Fruit fly (Drosophila melanogaster) whole organism, prepupa: ENCODE measurements around the gene Ravus.

Source experiments
- CG10631 ChIP-seq: fragments of 200-800 bp; sonication (Bioruptor generic); optimal IDR thresholded peaks from 2 replicates; lab custom pipeline; 2016; ENCODE audit warnings: missing biosample characterization, missing genetic modification characterization
- CG15336 ChIP-seq: fragments of 200-800 bp; sonication (Bioruptor generic); IDR thresholded peaks from 2 replicates; pipeline ENCODE4 v1.3.6; 2022; ENCODE audit warnings: missing biosample characterization, missing genetic modification characterization
- CG1621 ChIP-seq: fragments of 200-800 bp; sonication (Bioruptor generic); optimal IDR thresholded peaks from 3 replicates; lab custom pipeline; 2018; ENCODE audit warnings: missing biosample characterization, mild to moderate bottlenecking, missing genetic modification characterization
- CG32006 ChIP-seq: fragments of 200-800 bp; sonication (Bioruptor generic); optimal IDR thresholded peaks from 3 replicates; lab custom pipeline; 2017; ENCODE audit warnings: missing biosample characterization, mild to moderate bottlenecking, missing genetic modification characterization
- CG34406 ChIP-seq: fragments of 200-800 bp; sonication (Bioruptor generic); optimal IDR thresholded peaks from 3 replicates; lab custom pipeline; 2016; ENCODE audit warnings: missing biosample characterization, missing genetic modification characterization
- CG3919 ChIP-seq: fragments of 200-800 bp; sonication (Bioruptor generic); optimal IDR thresholded peaks from 3 replicates; lab custom pipeline; 2016; ENCODE audit warnings: missing biosample characterization, missing genetic modification characterization
- CG4318 ChIP-seq: fragments of 200-800 bp; sonication (Bioruptor generic); optimal IDR thresholded peaks from 3 replicates; lab custom pipeline; 2017; ENCODE audit warnings: missing biosample characterization, mild to moderate bottlenecking, missing genetic modification characterization
- CG6163 ChIP-seq: fragments of 200-800 bp; sonication (Bioruptor generic); IDR thresholded peaks from 3 replicates; pipeline ENCODE4 v1.3.6; 2022; ENCODE audit warnings: missing biosample characterization, missing genetic modification characterization
- CG6276 ChIP-seq: fragments of 200-800 bp; sonication (Bioruptor generic); optimal IDR thresholded peaks from 2 replicates; lab custom pipeline; 2017; ENCODE audit warnings: missing biosample characterization, mild to moderate bottlenecking, missing genetic modification characterization
- CG6854 ChIP-seq: fragments of 200-800 bp; sonication (Bioruptor generic); optimal IDR thresholded peaks from 2 replicates; lab custom pipeline; 2017; ENCODE audit warnings: missing biosample characterization, mild to moderate bottlenecking, missing genetic modification characterization
- CG7368 ChIP-seq: fragments of 200-800 bp; sonication (Bioruptor generic); optimal IDR thresholded peaks from 3 replicates; lab custom pipeline; 2016; ENCODE audit warnings: missing biosample characterization, missing genetic modification characterization
- CG8319 ChIP-seq: fragments of 200-800 bp; sonication (Bioruptor generic); optimal IDR thresholded peaks from 3 replicates; lab custom pipeline; 2016; ENCODE audit warnings: missing biosample characterization, missing genetic modification characterization
- CG9139 ChIP-seq: fragments of 200-800 bp; sonication (Bioruptor generic); optimal IDR thresholded peaks from 3 replicates; lab custom pipeline; 2017; ENCODE audit warnings: missing biosample characterization, mild to moderate bottlenecking, missing genetic modification characterization
- Eip75B ChIP-seq: fragments of 200-800 bp; sonication (Bioruptor generic); optimal IDR thresholded peaks from 3 replicates; lab custom pipeline; 2016; ENCODE audit warnings: missing biosample characterization, missing genetic modification characterization
- Eip93F ChIP-seq: fragments of 200-800 bp; sonication (Bioruptor generic); optimal IDR thresholded peaks from 2 replicates; lab custom pipeline; 2016; ENCODE audit warnings: missing biosample characterization, mild to moderate bottlenecking, missing genetic modification characterization
- Ets96B ChIP-seq: fragments of 200-800 bp; optimal IDR thresholded peaks from 2 replicates; lab custom pipeline; 2019; ENCODE audit warnings: missing biosample characterization, mild to moderate bottlenecking, missing genetic modification characterization, moderate library complexity
- Lpt ChIP-seq: fragments of 200-800 bp; sonication (Bioruptor generic); optimal IDR thresholded peaks from 3 replicates; lab custom pipeline; 2016; ENCODE audit warnings: missing biosample characterization, missing genetic modification characterization
- Met ChIP-seq: fragments of 200-800 bp; sonication (Bioruptor generic); optimal IDR thresholded peaks from 3 replicates; lab custom pipeline; 2016; ENCODE audit warnings: missing biosample characterization, missing genetic modification characterization
- Smox ChIP-seq: fragments of 200-800 bp; sonication (Bioruptor generic); optimal IDR thresholded peaks from 3 replicates; lab custom pipeline; 2016; ENCODE audit warnings: missing biosample characterization, missing genetic modification characterization
- acj6 ChIP-seq: fragments of 200-800 bp; sonication (Bioruptor generic); optimal IDR thresholded peaks from 3 replicates; lab custom pipeline; 2016; ENCODE audit warnings: missing biosample characterization, missing genetic modification characterization
- cyc ChIP-seq: fragments of 200-800 bp; sonication (Bioruptor generic); optimal IDR thresholded peaks from 3 replicates; lab custom pipeline; 2016; ENCODE audit warnings: missing biosample characterization, missing genetic modification characterization
- dac ChIP-seq: fragments of 200-800 bp; sonication (Bioruptor generic); optimal IDR thresholded peaks from 2 replicates; lab custom pipeline; 2017; ENCODE audit warnings: missing biosample characterization, mild to moderate bottlenecking, missing genetic modification characterization
- dsx ChIP-seq: fragments of 200-800 bp; optimal IDR thresholded peaks from 3 replicates; lab custom pipeline; 2019; ENCODE audit warnings: missing biosample characterization, mild to moderate bottlenecking, missing genetic modification characterization, moderate library complexity; ENCODE audit not compliant: poor library complexity, severe bottlenecking
- fkh ChIP-seq: fragments of 200-800 bp; sonication (Bioruptor generic); optimal IDR thresholded peaks from 3 replicates; lab custom pipeline; 2017; ENCODE audit warnings: missing biosample characterization, mild to moderate bottlenecking, missing genetic modification characterization, moderate library complexity
- lz ChIP-seq: fragments of 200-800 bp; sonication (Bioruptor generic); optimal IDR thresholded peaks from 3 replicates; lab custom pipeline; 2016; ENCODE audit warnings: missing biosample characterization, missing genetic modification characterization
- net ChIP-seq: fragments of 200-800 bp; sonication (Bioruptor generic); optimal IDR thresholded peaks from 3 replicates; lab custom pipeline; 2016; ENCODE audit warnings: missing biosample characterization, missing genetic modification characterization
- salr ChIP-seq, 2 experiments: fragments of 200-800 bp; sonication (Bioruptor generic); optimal IDR thresholded peaks; 3 replicates each; lab custom pipeline; 2016 to 2018; ENCODE audit warnings: missing biosample characterization in 2 of 2, missing genetic modification characterization in 2 of 2, mild to moderate bottlenecking in 1 of 2
- ss ChIP-seq, 2 experiments: fragments of 200-800 bp; sonication (Bioruptor generic); optimal IDR thresholded peaks; 2 replicates in 1 of 2; 3 replicates in 1 of 2; lab custom pipeline; 2017 to 2018; ENCODE audit warnings: mild to moderate bottlenecking in 2 of 2, missing biosample characterization in 2 of 2, missing genetic modification characterization in 2 of 2, moderate library complexity in 1 of 2
- svp ChIP-seq: fragments of 200-800 bp; sonication (Bioruptor generic); peaks from one replicate; lab custom pipeline; 2016; ENCODE audit warnings: missing biosample characterization, missing genetic modification characterization
- vri ChIP-seq: fragments of 200-800 bp; sonication (Bioruptor generic); optimal IDR thresholded peaks from 3 replicates; lab custom pipeline; 2016; ENCODE audit warnings: missing biosample characterization, mild to moderate bottlenecking, missing genetic modification characterization

Ravus gene

dm6 chr3R:13305318-13305899, 41.5 kb upstream of the Ravus start (continued):
- TF ChIP-seq lz, result peak; percentile 62
- TF ChIP-seq CG6163 (GFP tag; lab: Robert Waterston, UW), result peak; percentile 79
- TF ChIP-seq dsx (GFP tag; lab: Kevin White, UChicago), result peak; percentile 79
- TF ChIP-seq cyc, result peak; percentile 61
- peak; percentile 82 for TF ChIP-seq CG3919 (GFP tag; lab: Kevin White, UChicago)
- TF ChIP-seq Smox, result peak; percentile 63
- peak; percentile 43 for TF ChIP-seq dac (GFP tag; lab: Kevin White, UChicago)
- peak; percentile 25 for TF ChIP-seq vri (GFP tag; lab: Kevin White, UChicago)
- TF ChIP-seq CG9139 (GFP tag; lab: Kevin White, UChicago), result peak; percentile 77

- TF ChIP-seq svp (GFP tag; lab: Kevin White, UChicago), result peak; percentile 26
- TF ChIP-seq lz, result no peak
- TF ChIP-seq CG15336, result peak; percentile 42; the same call in 1 of the 2 replicates
- peak; percentile 74 for TF ChIP-seq CG1621 (tag; lab: Kevin White, UChicago)
- no peak for TF ChIP-seq dsx (GFP tag; lab: Kevin White, UChicago)
- no peak for TF ChIP-seq Met (GFP tag; lab: Kevin White, UChicago)
- TF ChIP-seq net, result peak; percentile 4
- TF ChIP-seq CG6276 (GFP tag; lab: Kevin White, UChicago), result peak; percentile 3
- peak; percentile 53 for TF ChIP-seq CG6163 (GFP tag; lab: Robert Waterston, UW)
- TF ChIP-seq salr (GFP tag; optimal IDR thresholded peaks at IDR 0.05; lab: Kevin White, UChicago), result no peak
- no peak for TF ChIP-seq CG4318
- TF ChIP-seq CG3919 (GFP tag; lab: Kevin White, UChicago), result peak; percentile 53
These were observed 40.7 kb upstream of the Ravus start for dm6 chr3R:13304512-13305069.

dm6 chr3R:13303126-13303525, 39.3 kb upstream of the Ravus start, which contains the start of gene CG43208:
Gene CG43208, plus strand, starts transcription at chr3R:13303426.
- no peak for TF ChIP-seq Lpt (GFP tag; lab: Kevin White, UChicago)
- TF ChIP-seq Eip93F (GFP tag; lab: Kevin White, UChicago), result no peak
- no peak for TF ChIP-seq CG6163 (GFP tag; lab: Robert Waterston, UW)
- no peak for TF ChIP-seq Ets96B (tag; lab: Kevin White, UChicago)
- TF ChIP-seq Met (GFP tag; lab: Kevin White, UChicago), result no peak
- no peak for TF ChIP-seq CG8319
- no peak for TF ChIP-seq fkh
- TF ChIP-seq CG7368 (GFP tag; lab: Kevin White, UChicago), result no peak
- TF ChIP-seq CG6854, result no peak
- TF ChIP-seq CG10631 (GFP tag; lab: Kevin White, UChicago), result no peak
- TF ChIP-seq Eip75B, result no peak
- no peak for TF ChIP-seq vri (GFP tag; lab: Kevin White, UChicago)
- no peak for TF ChIP-seq ss (GFP tag; optimal IDR thresholded peaks at IDR 0.05; lab: Kevin White, UChicago)
- TF ChIP-seq dac (GFP tag; lab: Kevin White, UChicago), result no peak
- TF ChIP-seq acj6 (GFP tag; lab: Kevin White, UChicago), result no peak
- TF ChIP-seq CG9139 (GFP tag; lab: Kevin White, UChicago), result no peak
- TF ChIP-seq CG32006 (GFP tag; lab: Kevin White, UChicago), result no peak

DNA sequence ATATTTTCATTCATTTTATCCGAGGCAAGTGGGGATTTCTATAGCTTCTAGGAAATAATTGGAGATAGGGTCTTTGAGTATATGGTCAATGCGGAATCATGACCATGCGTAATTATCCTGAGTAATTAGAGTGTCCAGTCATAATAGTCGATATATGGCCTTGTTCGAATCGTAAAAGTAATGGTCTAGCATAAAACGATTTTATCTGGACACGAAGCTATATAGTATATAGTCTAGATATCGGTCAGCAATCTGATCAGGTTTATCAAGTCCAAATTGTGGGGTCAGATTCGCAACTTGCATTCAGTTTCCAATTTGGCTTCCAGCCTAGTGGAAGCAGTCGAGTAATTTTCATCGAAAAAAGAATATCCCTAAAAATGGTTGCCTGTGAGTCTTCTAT, 38.5 kb upstream of the Ravus start, which contains the start of gene CG32473:
Gene CG32473 (plus strand): TSS at position 301 of the 400 bp plus-strand sequence.
- peak; percentile 37 for TF ChIP-seq vri (GFP tag; lab: Kevin White, UChicago)
- TF ChIP-seq CG8319, result no peak
- TF ChIP-seq Ets96B (tag; lab: Kevin White, UChicago), result no peak
- no peak for TF ChIP-seq CG34406 (GFP tag; lab: Kevin White, UChicago)
- no peak for TF ChIP-seq svp (GFP tag; lab: Kevin White, UChicago)
- TF ChIP-seq CG9139 (GFP tag; lab: Kevin White, UChicago), result no peak
